Worm (Caenorhabditis elegans): ENCODE results near the gene D2023.3.

DNA sequence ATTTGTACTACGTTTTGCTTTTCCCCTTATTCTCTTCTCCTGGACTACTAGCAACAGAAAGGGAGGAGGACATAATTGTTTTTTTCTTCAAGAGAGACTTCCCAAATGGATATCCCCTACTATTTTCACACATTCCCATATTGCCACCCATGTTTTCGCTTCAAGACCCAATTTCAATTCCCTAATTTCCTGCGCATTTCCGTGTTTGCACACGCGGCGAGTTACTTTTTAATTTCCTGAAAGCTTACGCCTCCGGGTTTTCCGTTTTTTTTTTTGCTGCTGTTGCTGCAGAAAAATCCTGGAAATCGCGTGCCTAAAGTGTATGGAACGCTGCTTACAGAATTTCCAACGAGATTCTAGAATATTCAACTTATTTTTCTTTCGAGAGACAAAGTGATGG, 40.5 kb upstream of the D2023.3 start:
- TF ChIP-seq flt-1 (GFP tag; IDR thresholded peaks at IDR 0.05) (no peak), med-1 (GFP tag; optimal IDR thresholded peaks at IDR 0.05; ENCODE audit: insufficient read depth) (no peak), ztf-23 (GFP tag; IDR thresholded peaks at IDR 0.05) (no peak), ref-1 (GFP tag; conservative IDR thresholded peaks at IDR 0.05) (no peak), ztf-29 (GFP tag; IDR thresholded peaks at IDR 0.05) (no peak), cog-1 (tag; optimal IDR thresholded peaks at IDR 0.05) (no peak)

Measured in whole organism, midembryonic.